Worm (Caenorhabditis elegans) whole organism, midembryonic: ENCODE data around the gene fog-2.

Source experiments
- T22C8.4 ChIP-seq: fragments of 200-800 bp; sonication (Bioruptor generic); IDR thresholded peaks from 2 replicates; pipeline ENCODE4 v1.3.6; 2022; ENCODE audit warnings: missing genetic modification characterization, missing compliant biosample characterization
- cog-1 ChIP-seq: sonication (generic microtip); optimal IDR thresholded peaks from 2 replicates; lab custom pipeline; 2016; ENCODE audit warnings: missing genetic modification characterization, missing compliant biosample characterization
- flt-1 ChIP-seq: fragments of 200-800 bp; sonication (Bioruptor generic); IDR thresholded peaks from 2 replicates; pipeline ENCODE4 v1.3.6; 2022; ENCODE audit warnings: missing genetic modification characterization, missing compliant biosample characterization
- klf-2 ChIP-seq: fragments of 200-800 bp; sonication (Bioruptor generic); conservative IDR thresholded peaks from 2 replicates; pipeline ENCODE4 v1.3.6; 2022; ENCODE audit warnings: missing genetic modification reagents, missing genetic modification characterization, missing compliant biosample characterization
- med-1 ChIP-seq: sonication (generic microtip); optimal IDR thresholded peaks from 2 replicates; lab custom pipeline; 2017; ENCODE audit warnings: missing genetic modification characterization, mild to moderate bottlenecking, missing compliant biosample characterization, antibody characterized with exemption, missing genetic modification reagents; ENCODE audit not compliant: insufficient read depth
- ref-1 ChIP-seq: fragments of 200-800 bp; sonication (Bioruptor generic); conservative IDR thresholded peaks from 2 replicates; pipeline ENCODE4 v1.3.6; 2022; ENCODE audit warnings: missing genetic modification reagents, missing genetic modification characterization, missing compliant biosample characterization
- tab-1 ChIP-seq: fragments of 200-800 bp; sonication (Bioruptor generic); IDR thresholded peaks from 2 replicates; pipeline ENCODE4 v1.3.6; 2022; ENCODE audit warnings: missing genetic modification characterization, missing compliant biosample characterization
- ztf-23 ChIP-seq: fragments of 200-800 bp; sonication (Bioruptor generic); IDR thresholded peaks from 2 replicates; pipeline ENCODE4 v1.3.6; 2022; ENCODE audit warnings: missing genetic modification reagents, missing genetic modification characterization, missing compliant biosample characterization
- ztf-29 ChIP-seq: fragments of 200-800 bp; sonication (Bioruptor generic); IDR thresholded peaks from 2 replicates; pipeline ENCODE4 v1.3.6; 2022; ENCODE audit warnings: missing genetic modification reagents, missing genetic modification characterization, missing compliant biosample characterization

The fog-2 gene

ce11 chrV:20198954-20199353 is at the start of gene fog-2:
fog-2 (plus strand) TSS chrV:20199254.
- TF ChIP-seq ref-1 (no peak), ztf-23 (no peak), klf-2 (no peak), flt-1 (GFP tag; lab: Robert Waterston, UW) (no peak), T22C8.4 (no peak), tab-1 (GFP tag; lab: Robert Waterston, UW) (no peak), cog-1 (tag; lab: Kevin White, UChicago) (no peak), med-1 (GFP tag; lab: Kevin White, UChicago) (no peak), ztf-29 (no peak)

DNA sequence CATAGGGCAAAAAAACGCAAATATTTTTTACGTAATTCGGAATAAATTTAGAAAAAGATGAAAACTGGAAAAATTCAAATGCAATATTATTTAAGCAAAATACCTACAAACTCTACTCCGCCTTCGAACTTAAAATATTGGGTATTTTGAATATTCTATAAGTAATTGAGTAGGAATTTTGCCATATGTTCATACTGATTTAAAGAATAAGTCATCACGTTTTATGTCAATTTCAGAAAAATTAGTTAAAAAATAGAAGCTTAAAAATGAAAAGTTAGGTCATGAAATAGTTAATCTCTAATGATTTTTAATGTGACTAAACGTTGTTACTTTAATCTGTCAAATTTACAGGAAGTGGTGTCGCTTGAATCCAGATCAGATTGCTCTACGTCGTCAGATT is 47.6 kb upstream of the fog-2 start, which contains the start of gene F19B2.7:
Gene F19B2.7, plus strand, starts transcription at position 301 of the 400 bp plus-strand sequence.
- TF ChIP-seq tab-1 (GFP tag; lab: Robert Waterston, UW) (no peak), flt-1 (GFP tag; lab: Robert Waterston, UW) (no peak), ztf-29 (no peak)

DNA sequence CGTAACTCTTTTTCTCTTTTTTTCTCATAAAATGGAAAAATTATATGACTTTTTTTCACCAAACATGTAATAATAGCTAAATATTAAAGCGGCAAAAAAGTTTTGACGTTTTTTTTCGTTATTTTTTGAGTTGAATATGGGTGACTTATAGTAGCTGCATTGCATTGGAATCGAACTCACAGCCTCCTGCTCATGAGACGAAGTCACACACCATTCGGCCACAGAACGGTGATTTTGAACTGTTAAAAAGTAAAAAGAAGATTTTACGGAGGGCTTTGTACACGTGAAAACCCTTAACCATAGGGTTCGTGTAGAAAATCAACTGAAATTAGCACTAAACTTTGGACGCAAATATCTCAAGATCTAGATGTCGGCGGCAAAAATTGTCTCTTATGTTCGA is 47.2 kb upstream of the fog-2 start:
- TF ChIP-seq flt-1 (GFP tag; lab: Robert Waterston, UW) (no peak), ref-1 (no peak), T22C8.4 (no peak), ztf-29 (no peak), cog-1 (tag; lab: Kevin White, UChicago) (no peak), tab-1 (GFP tag; lab: Robert Waterston, UW) (no peak), klf-2 (no peak)

- TF ChIP-seq med-1 (GFP tag; lab: Kevin White, UChicago) (no peak), ztf-23 (no peak), ztf-29 (no peak), flt-1 (GFP tag; lab: Robert Waterston, UW) (no peak), tab-1 (GFP tag; lab: Robert Waterston, UW) (no peak), klf-2 (no peak), ref-1 (no peak)
These were observed 40.8 kb upstream of the fog-2 start, which contains the start of gene F19B2.6 for ce11 chrV:20158223-20158622. F19B2.6 (plus strand) TSS chrV:20158523.

- no peak for TF ChIP-seq tab-1 (GFP tag; lab: Robert Waterston, UW)
- TF ChIP-seq ztf-23 = no peak
- TF ChIP-seq ref-1 = no peak
- no peak for TF ChIP-seq flt-1 (GFP tag; lab: Robert Waterston, UW)
- no peak for TF ChIP-seq T22C8.4
- TF ChIP-seq cog-1 (tag; lab: Kevin White, UChicago) = no peak
- TF ChIP-seq klf-2 = no peak
- no peak for TF ChIP-seq ztf-29
- no peak for TF ChIP-seq med-1 (GFP tag; lab: Kevin White, UChicago)
These were observed 37.2 kb upstream of the fog-2 start for ce11 chrV:20161781-20162289.

DNA sequence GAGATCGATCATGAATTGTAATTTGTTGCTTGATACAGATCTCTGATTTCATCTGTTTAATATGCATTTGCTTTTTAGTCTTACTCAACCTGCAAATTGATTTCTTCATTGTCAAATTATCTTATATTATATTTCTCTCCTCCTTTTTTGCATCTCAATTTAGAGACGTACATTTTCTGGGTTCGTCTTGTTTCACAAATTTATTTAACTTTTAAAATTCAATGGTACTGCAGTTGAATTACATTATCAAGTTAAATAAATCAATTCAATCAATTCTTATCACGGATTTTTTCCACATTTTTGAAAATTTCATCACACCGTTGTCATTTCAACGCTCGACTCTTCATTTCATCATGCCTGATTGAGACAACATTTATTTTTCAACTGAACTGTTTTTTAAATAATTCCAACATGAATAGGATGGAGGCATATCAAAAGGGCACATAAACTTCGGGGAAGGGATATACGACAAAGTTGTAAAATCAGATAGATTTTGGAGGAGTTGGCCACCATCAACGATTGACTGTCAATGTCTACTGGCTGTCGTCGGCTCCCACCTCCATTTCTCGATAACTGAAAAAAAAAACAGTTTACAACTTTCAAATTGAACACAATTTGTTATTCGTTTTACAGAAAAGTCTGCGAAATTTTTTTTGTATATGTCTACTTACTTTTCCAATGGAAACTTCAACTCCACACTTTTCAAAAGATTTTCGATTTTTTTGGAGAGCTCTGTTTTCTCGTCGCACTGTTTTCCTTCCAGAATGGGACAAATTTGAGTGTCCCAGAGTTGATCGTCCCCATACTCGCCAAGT is 36.6 kb upstream of the fog-2 start:
- TF ChIP-seq ztf-29 (no peak), ztf-23 (no peak), tab-1 (GFP tag; lab: Robert Waterston, UW) (no peak), klf-2 (no peak), flt-1 (GFP tag; lab: Robert Waterston, UW) (no peak), med-1 (GFP tag; lab: Kevin White, UChicago) (no peak), T22C8.4 (no peak), cog-1 (tag; lab: Kevin White, UChicago) (no peak), ref-1 (no peak)

- TF ChIP-seq T22C8.4 (no peak), ref-1 (no peak), cog-1 (tag; lab: Kevin White, UChicago) (no peak), flt-1 (GFP tag; lab: Robert Waterston, UW) (no peak), tab-1 (GFP tag; lab: Robert Waterston, UW) (no peak)
These were observed 36.0 kb upstream of the fog-2 start for ce11 chrV:20163105-20163449.

DNA sequence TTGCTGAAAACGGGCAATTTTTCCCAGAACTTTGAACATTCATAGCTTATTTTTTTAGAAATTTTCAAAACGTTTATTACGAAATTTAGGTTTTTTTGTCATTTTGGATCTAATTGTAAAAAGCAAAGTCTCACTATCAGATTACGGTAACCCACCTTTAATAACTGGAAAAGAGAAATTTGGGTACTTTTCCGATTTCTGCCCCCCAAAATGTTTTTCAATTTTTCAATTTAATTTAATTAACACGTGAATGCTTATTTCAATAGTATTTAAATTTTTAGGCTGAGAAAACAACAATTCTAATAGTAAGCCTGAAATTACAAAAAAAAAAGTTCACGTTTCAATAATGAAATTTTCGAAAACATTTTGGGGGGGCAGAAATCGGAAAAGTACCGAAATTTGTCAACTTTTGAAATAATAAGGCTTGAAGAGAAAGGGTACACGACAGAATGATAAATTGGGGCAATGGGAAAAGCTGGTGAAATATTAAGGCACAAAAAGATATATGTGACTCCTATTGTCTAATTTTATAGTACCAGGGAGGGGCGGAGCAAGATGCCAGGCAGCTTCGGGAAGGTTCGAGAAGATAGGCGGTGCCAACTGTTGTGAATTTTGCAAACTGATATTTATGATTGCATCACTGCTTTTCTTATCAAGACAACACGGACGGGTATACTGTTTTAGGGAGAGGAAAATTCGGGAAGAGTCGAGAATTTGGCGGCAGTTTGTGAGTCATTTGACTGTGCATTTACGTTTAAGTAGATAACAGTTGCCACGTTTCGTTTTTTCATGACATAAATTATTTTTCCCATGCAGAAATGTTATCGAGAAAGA is 34.8 kb upstream of the fog-2 start, which contains the start of gene F19B2.5:
Gene F19B2.5, minus strand, starts transcription at position 107 of the 834 bp plus-strand sequence.
- TF ChIP-seq flt-1 (GFP tag; lab: Robert Waterston, UW) = no peak
- no peak for TF ChIP-seq ztf-23
- no peak for TF ChIP-seq klf-2
- TF ChIP-seq ref-1 = no peak
- TF ChIP-seq T22C8.4 = no peak
- TF ChIP-seq ztf-29 = no peak
- no peak for TF ChIP-seq tab-1 (GFP tag; lab: Robert Waterston, UW)
- TF ChIP-seq med-1 (GFP tag; lab: Kevin White, UChicago) = no peak
- TF ChIP-seq cog-1 (tag; lab: Kevin White, UChicago) = no peak

DNA sequence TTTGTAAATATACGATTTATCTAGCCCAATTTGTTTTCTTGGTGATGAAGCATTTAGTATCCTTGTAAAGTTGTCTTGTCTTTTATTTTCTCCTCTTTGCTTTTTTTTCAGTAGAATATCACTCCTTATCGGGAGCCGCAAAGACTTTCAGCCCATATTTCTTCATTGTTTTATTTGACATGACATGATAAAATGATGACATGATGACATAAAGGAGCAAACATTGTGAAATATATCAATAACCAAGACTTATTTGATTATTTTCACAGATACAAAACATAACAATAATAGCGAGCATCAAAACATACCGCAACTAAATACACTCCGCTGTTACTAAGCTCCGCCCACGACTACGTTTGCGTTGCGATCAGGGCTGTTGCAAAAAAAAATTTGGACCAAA is 33.2 kb upstream of the fog-2 start:
- TF ChIP-seq klf-2 (no peak), ref-1 (no peak), T22C8.4 (no peak), med-1 (GFP tag; lab: Kevin White, UChicago) (no peak), cog-1 (tag; lab: Kevin White, UChicago) (no peak), flt-1 (GFP tag; lab: Robert Waterston, UW) (no peak), ztf-23 (no peak), tab-1 (GFP tag; lab: Robert Waterston, UW) (no peak), ztf-29 (no peak)

- TF ChIP-seq T22C8.4 (no peak), flt-1 (GFP tag; lab: Robert Waterston, UW) (no peak), klf-2 (no peak), cog-1 (tag; lab: Kevin White, UChicago) (no peak), tab-1 (GFP tag; lab: Robert Waterston, UW) (no peak), med-1 (GFP tag; lab: Kevin White, UChicago) (no peak), ztf-29 (no peak), ref-1 (no peak), ztf-23 (no peak)
These were observed 27.1 kb upstream of the fog-2 start, which contains the start of gene srw-39 for ce11 chrV:20171941-20172340. srw-39 (minus strand) TSS chrV:20172041.
